Fruit fly (Drosophila melanogaster): ENCODE results near the gene CG14229.

CG14229 gene

DNA sequence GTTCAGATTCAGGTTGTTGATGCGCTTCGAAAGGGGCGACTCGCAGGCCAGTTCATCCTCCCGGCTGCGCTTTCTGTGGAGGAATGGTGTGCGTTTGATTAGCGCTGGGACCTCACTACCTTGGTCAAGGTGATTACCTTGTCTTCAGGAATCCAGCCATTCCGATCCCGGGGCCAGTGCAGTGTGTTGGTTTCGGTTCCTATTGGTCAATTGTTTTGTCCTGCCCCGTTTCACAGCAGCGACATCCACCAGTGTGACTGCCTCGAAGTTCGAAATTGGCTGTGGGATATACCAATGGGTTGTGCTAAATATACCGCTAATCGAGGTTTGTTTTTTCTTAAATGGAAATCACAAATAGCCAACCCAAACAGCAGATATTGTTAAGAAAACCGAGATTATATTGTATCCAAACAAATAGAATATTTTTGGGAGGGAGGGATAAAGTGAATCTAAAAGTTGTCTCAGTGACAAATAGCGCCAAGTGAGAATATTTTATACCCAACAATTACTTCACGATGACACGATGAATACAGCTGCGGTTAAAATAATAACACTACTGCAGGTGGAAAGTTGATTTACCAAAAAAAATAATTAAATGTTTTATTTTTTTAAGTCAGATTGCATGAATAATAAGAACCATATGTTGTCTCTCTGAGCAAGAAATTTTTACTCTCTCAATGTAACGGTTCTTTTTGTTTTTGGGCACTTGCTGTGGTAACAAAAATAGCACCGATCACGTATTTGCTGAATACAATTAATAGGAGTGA, at the start of gene CG14229:
Gene CG14229 (minus strand): TSS at position 459 of the 767 bp plus-strand sequence.
- TF ChIP-seq noc (tag; optimal IDR thresholded peaks at IDR 0.05) = no peak

dm6 chrX:19744003-19744488, 49.0 kb upstream of the CG14229 start, which contains the start of the genes CG18809, COX6B, CG33932 and Rpp20:
TSS of gene CG18809 (minus strand) at chrX:19744335.
TSS of gene COX6B (minus strand) at chrX:19744335.
TSS of gene CG33932 (plus strand) at chrX:19744431.
TSS of gene Rpp20 (plus strand) at chrX:19744431.
- peak; percentile 47 for TF ChIP-seq noc (tag; optimal IDR thresholded peaks at IDR 0.05)

dm6 chrX:19737872-19738271, 42.8 kb upstream of the CG14229 start:
- TF ChIP-seq noc (tag; optimal IDR thresholded peaks at IDR 0.05) = no peak

dm6 chrX:19735270-19735669, 40.2 kb upstream of the CG14229 start, which contains the start of gene CG14234:
TSS of gene CG14234 (plus strand) at chrX:19735570.
- TF ChIP-seq noc (tag; optimal IDR thresholded peaks at IDR 0.05) = no peak

dm6 chrX:19730844-19731243, 35.8 kb upstream of the CG14229 start, which contains the start of gene AP-1-2beta:
TSS of gene AP-1-2beta (plus strand) at chrX:19731004.
- TF ChIP-seq noc (tag; optimal IDR thresholded peaks at IDR 0.05) = no peak

- TF ChIP-seq noc (tag; optimal IDR thresholded peaks at IDR 0.05) = no peak
Observed at dm6 chrX:19717988-19718973, 23.2 kb upstream of the CG14229 start, which contains the start of gene CG12531. TSS of gene CG12531 (plus strand) at chrX:19718923.

dm6 chrX:19717041-19717440, 22.0 kb upstream of the CG14229 start:
- no peak for TF ChIP-seq noc (tag; optimal IDR thresholded peaks at IDR 0.05)

DNA sequence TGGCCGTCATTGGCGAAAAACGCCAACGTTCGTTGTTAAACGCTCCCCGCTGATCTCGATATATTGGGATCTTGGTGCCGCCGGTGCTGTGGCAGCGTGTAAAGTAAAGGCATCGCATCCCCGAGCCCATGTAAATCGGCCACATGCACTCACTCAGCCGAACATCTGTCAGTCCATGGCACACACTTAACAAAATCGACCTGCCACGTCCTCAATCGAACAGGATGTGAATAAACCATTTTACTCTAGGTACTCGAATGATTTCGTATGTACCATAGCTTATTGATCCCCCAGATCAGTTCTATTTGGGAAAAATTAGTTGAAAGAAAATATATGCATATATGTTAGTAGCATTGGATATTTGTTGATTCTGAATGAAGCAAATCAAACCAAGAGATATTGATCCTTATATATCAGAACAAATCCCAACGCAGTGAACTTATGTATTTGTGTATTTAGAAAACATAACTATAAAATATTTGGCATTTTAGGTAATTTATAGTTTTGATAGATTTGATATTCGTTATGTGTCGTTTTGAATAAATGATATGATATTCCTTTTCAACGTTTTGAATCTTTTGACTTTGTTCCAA, 21.4 kb upstream of the CG14229 start:
- no peak for TF ChIP-seq noc (tag; optimal IDR thresholded peaks at IDR 0.05)

dm6 chrX:19714816-19715215, 19.8 kb upstream of the CG14229 start:
- no peak for TF ChIP-seq noc (tag; optimal IDR thresholded peaks at IDR 0.05)

DNA sequence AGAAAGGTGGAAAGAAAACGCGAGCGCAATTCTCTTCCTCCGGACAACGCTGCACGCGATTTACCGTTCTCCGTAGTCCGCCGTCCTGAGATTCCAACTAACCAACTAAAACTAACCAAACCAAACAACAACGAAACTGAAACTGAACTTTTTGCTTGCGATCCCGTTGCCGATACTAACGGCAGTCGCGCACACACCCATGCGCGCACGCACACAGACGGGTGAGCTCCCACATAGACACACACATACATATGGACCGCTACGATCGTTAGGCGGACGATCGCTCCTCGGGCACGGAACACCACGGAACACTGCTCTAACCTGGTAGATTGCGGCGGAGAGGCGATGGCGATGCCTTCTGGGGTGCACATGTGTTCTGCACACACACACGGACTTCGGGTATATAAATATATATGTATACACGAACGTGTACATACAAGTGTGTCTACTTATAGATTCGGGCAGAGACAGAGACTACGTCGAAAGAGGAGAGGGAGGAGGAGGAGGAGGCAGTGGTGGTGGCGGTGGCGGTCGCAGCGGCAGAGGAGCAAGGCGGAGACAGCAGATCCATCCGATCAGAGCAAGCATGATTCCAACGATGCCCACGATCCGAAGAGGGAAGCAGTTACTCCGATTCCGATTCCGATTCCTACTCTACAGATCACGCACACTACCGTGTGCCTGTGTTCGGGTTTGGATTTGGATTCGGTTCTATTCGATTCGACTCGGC, 18.0 kb upstream of the CG14229 start, which contains the start of gene meso18E:
Gene meso18E (minus strand): TSS at position 148 of the 730 bp plus-strand sequence.
- TF ChIP-seq noc (tag; optimal IDR thresholded peaks at IDR 0.05) = no peak

- no peak for TF ChIP-seq noc (tag; optimal IDR thresholded peaks at IDR 0.05)
Observed at dm6 chrX:19711936-19712335, 16.9 kb upstream of the CG14229 start.

DNA sequence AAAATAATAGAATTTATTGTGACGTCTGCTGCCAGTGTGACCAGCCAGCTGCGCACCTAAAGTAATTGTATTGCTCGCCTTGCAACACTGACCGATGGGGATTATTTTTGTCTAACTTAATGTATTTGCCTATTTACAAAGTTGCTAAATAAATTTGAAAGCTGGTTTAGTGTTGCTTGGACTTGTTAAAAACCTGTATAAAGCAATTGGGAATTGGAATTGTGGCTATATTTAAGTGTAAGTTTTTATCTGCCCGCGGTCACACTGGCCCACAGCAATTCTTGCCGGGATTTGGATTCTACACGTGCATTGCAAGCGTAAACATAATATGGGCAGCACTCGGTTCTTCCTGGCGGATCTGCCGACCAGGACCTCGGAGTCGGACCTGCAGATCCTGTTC, 9.0 kb upstream of the CG14229 start, which contains the start of the genes CG14230 and CG14232:
Gene CG14230 (plus strand): TSS at position 94 of the 400 bp plus-strand sequence.
Gene CG14232 (minus strand): TSS at position 177 of the 400 bp plus-strand sequence.
- TF ChIP-seq noc (tag; optimal IDR thresholded peaks at IDR 0.05) = peak; percentile 16

dm6 chrX:19701611-19702010, 6.6 kb upstream of the CG14229 start, which contains the start of gene Tcs4:
TSS of gene Tcs4 (minus strand) at chrX:19701755.
- TF ChIP-seq noc (tag; optimal IDR thresholded peaks at IDR 0.05) = no peak

- TF ChIP-seq noc (tag; optimal IDR thresholded peaks at IDR 0.05) = no peak
Observed at dm6 chrX:19697255-19697877, 2.3 kb upstream of the CG14229 start.

Measured in whole organism, larva.